Worm (Caenorhabditis elegans) whole organism, young adult: ENCODE data around the gene cest-13.

Experiments
- Y53F4B.3 ChIP-seq: fragments of 200-800 bp; sonication (Bioruptor generic); IDR thresholded peaks from 2 replicates; pipeline ENCODE4 v1.3.6; 2022; ENCODE audit warnings: missing genetic modification reagents, missing genetic modification characterization, missing compliant biosample characterization
- attf-3 ChIP-seq: fragments of 200-800 bp; sonication (Bioruptor generic); conservative IDR thresholded peaks from 2 replicates; pipeline ENCODE4 v1.3.6; 2022; ENCODE audit warnings: missing genetic modification reagents, missing genetic modification characterization, missing compliant biosample characterization
- ceh-79 ChIP-seq: sonication (generic microtip); optimal IDR thresholded peaks from 2 replicates; lab custom pipeline; 2017; ENCODE audit warnings: mild to moderate bottlenecking, missing genetic modification characterization, missing compliant biosample characterization
- efl-1 ChIP-seq: fragments of 150-350 bp; optimal IDR thresholded peaks from 2 replicates; lab custom pipeline; 2014; ENCODE audit warnings: missing biosample characterization, missing genetic modification reagents, missing genetic modification characterization
- let-526 ChIP-seq: fragments of 200-800 bp; sonication (Bioruptor generic); IDR thresholded peaks from 2 replicates; pipeline ENCODE4 v1.3.6; 2022; ENCODE audit warnings: missing genetic modification reagents, missing genetic modification characterization, missing compliant biosample characterization
- madf-8 ChIP-seq: fragments of 200-800 bp; sonication (Bioruptor generic); conservative IDR thresholded peaks from 2 replicates; pipeline ENCODE4 v1.3.6; 2022; ENCODE audit warnings: missing genetic modification reagents, missing genetic modification characterization, missing compliant biosample characterization
- mcd-1 ChIP-seq: fragments of 200-800 bp; sonication (Bioruptor generic); IDR thresholded peaks from 2 replicates; pipeline ENCODE4 v1.3.6; 2022; ENCODE audit warnings: missing genetic modification reagents, missing genetic modification characterization, missing compliant biosample characterization
- mel-28 ChIP-seq: sonication (generic microtip); optimal IDR thresholded peaks from 2 replicates; lab custom pipeline; 2016; ENCODE audit warnings: borderline replicate concordance, mild to moderate bottlenecking, missing genetic modification characterization, missing compliant biosample characterization
- rcor-1 ChIP-seq: fragments of 200-800 bp; sonication (Bioruptor generic); IDR thresholded peaks from 2 replicates; pipeline ENCODE4 v1.3.6; 2022; ENCODE audit warnings: missing genetic modification reagents, missing genetic modification characterization, missing compliant biosample characterization
- rec-8 ChIP-seq, 2 experiments: sonication (generic microtip); optimal IDR thresholded peaks; 2 replicates each; lab custom pipeline; 2016; ENCODE audit warnings: mild to moderate bottlenecking in 2 of 2, missing genetic modification characterization in 2 of 2, missing genetic modification reagents in 2 of 2, missing genotype in 2 of 2, missing biosample characterization in 1 of 2, missing compliant biosample characterization in 1 of 2, moderate library complexity in 1 of 2
- snpc-4 ChIP-seq, 5 experiments: fragments of 150-350 bp in 1 of 5; sonication (generic microtip) in 4 of 5; optimal IDR thresholded peaks; 2 replicates each; lab custom pipeline; 2014 to 2018; ENCODE audit warnings: missing genetic modification characterization in 5 of 5, missing biosample characterization in 3 of 5, antibody characterized with exemption in 2 of 5, mild to moderate bottlenecking in 2 of 5, missing compliant biosample characterization in 2 of 5, missing genotype in 2 of 5, moderate library complexity in 2 of 5, missing genetic modification reagents in 1 of 5
- tlf-1 ChIP-seq: fragments of 200-800 bp; sonication (Bioruptor generic); optimal IDR thresholded peaks from 2 replicates; lab custom pipeline; 2018; ENCODE audit warnings: mild to moderate bottlenecking, missing genetic modification characterization, missing compliant biosample characterization
- unc-62 ChIP-seq: fragments of 150-350 bp; optimal IDR thresholded peaks from 2 replicates; lab custom pipeline; 2014; ENCODE audit warnings: missing biosample characterization, missing genetic modification reagents, missing genetic modification characterization

DNA sequence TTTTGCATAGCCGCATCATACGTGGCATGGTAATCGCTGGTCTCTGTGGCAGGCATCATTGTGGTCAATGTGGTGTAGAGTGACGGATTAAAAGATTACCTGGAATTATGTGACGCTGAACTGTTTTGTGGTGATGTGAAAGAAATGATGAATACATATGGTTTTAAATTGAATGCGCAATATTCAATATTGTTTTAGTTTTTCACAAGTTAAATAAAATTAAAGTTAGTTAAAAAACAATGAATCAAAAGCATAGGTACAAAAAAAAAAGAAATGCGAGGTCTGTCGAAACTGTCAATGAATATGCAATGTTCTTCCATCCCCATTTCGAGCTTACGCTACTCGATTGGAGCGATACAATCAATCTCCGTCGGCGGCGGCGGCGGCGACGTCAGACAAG is 48.1 kb upstream of the cest-13 start, which contains the start of gene K02D3.2:
- TF ChIP-seq ceh-79 (tag; lab: Kevin White, UChicago) (no peak), Y53F4B.3 (GFP tag; lab: Robert Waterston, UW) (no peak), rec-8 (tag; optimal IDR thresholded peaks at IDR 0.05; lab: Kevin White, UChicago) (no peak), unc-62 (no peak), efl-1 (GFP tag; lab: Kevin White, UChicago) (no peak), tlf-1 (GFP tag; lab: Kevin White, UChicago) (no peak), let-526 (no peak), snpc-4 (GFP tag; optimal IDR thresholded peaks at IDR 0.05; lab: Kevin White, UChicago) (no peak), snpc-4 (tag; optimal IDR thresholded peaks at IDR 0.05; lab: Kevin White, UChicago) (no peak), rcor-1 (no peak), mel-28 (tag; lab: Kevin White, UChicago) (no peak), madf-8 (no peak), attf-3 (no peak), mcd-1 (GFP tag; lab: Robert Waterston, UW) (no peak)
